Fruit fly (Drosophila melanogaster): ENCODE data around the gene Obp28a.

DNA sequence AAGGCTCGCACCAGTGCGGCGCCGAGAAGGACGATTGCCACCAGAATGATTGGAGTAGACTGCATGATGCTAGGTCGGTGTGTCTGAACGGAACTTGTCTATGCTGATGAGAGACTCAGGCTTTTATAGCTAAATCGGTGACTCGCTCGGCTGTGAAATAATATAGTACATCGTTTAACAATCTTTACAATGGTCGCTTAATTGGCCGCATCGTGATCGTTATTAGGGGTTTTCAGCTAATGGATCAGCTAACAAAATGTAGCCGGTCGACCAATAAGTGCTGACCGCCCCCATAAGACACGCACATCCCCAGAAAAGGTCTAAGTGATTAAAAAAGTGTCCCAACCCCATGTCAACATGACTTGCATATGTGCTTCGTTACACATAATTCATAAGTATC is at the start of gene Obp28a:
- TF ChIP-seq psq (optimal IDR thresholded peaks at IDR 0.05) (no peak), Sin3A (optimal IDR thresholded peaks at IDR 0.05) (no peak), insv (optimal IDR thresholded peaks at IDR 0.05) (no peak), Myc (optimal IDR thresholded peaks at IDR 0.05) (no peak), h (optimal IDR thresholded peaks at IDR 0.05) (no peak)

Data from Kc167 (cell line).